Fruit fly (Drosophila melanogaster) whole organism, embryonic: ENCODE data around the gene RpS14a.

Source experiments
- CG13894 ChIP-seq: fragments of 200-800 bp; sonication (Bioruptor generic); optimal IDR thresholded peaks from 3 replicates; lab custom pipeline; 2018; ENCODE audit warnings: missing biosample characterization, mild to moderate bottlenecking, missing genetic modification characterization, moderate library complexity
- Dek ChIP-seq: fragments of 200-800 bp; sonication (Bioruptor generic); optimal IDR thresholded peaks from 3 replicates; lab custom pipeline; 2019; ENCODE audit warnings: missing biosample characterization, mild to moderate bottlenecking, missing genetic modification characterization, moderate library complexity
- Spps ChIP-seq: fragments of 200-800 bp; sonication (Bioruptor generic); optimal IDR thresholded peaks from 2 replicates; lab custom pipeline; 2018; ENCODE audit warnings: missing biosample characterization, mild to moderate bottlenecking, missing genetic modification characterization
- Ssrp ChIP-seq: fragments of 200-800 bp; sonication (Bioruptor generic); optimal IDR thresholded peaks from 2 replicates; lab custom pipeline; 2018; ENCODE audit warnings: missing biosample characterization, mild to moderate bottlenecking, missing genetic modification characterization, moderate library complexity
- kah ChIP-seq: fragments of 200-800 bp; sonication (Bioruptor generic); optimal IDR thresholded peaks from 2 replicates; lab custom pipeline; 2018; ENCODE audit warnings: missing biosample characterization, mild to moderate bottlenecking, missing genetic modification characterization
- lola ChIP-seq, 3 experiments: fragments of >200 bp in 2 of 3; fragments of 200-800 bp in 1 of 3; sonication (Bioruptor generic) in 1 of 3; optimal IDR thresholded peaks; 2 replicates each; lab custom pipeline; 2017 to 2019; ENCODE audit warnings: missing biosample characterization in 3 of 3, missing genetic modification characterization in 3 of 3, mild to moderate bottlenecking in 1 of 3, moderate library complexity in 1 of 3

dm6 chrX:7930236-7931027 lies 3.1 kb upstream of the RpS14a start:
- TF ChIP-seq Spps (no peak), kah (GFP tag; lab: Kevin White, UChicago) (no peak), Ssrp (tag; lab: Kevin White, UChicago) (no peak), Dek (no peak), CG13894 (tag; lab: Kevin White, UChicago) (no peak), lola (GFP tag; optimal IDR thresholded peaks at IDR 0.05; lab: Kevin White, UChicago) (no peak)
